Worm (Caenorhabditis elegans): ENCODE results near the gene T05B4.12.

T05B4.12 gene

ce11 chrV:4122415-4122814 lies 3.4 kb downstream of the T05B4.12 start, which contains the start of gene phat-5:
Gene phat-5, minus strand, starts transcription at chrV:4122515.
- TF ChIP-seq lin-38 (GFP tag; IDR thresholded peaks at IDR 0.05) = no peak
- TF ChIP-seq F26F4.8 (GFP tag; conservative IDR thresholded peaks at IDR 0.05) = no peak
- no peak for TF ChIP-seq ama-1 (optimal IDR thresholded peaks at IDR 0.05)
- TF ChIP-seq lim-7 (GFP tag; IDR thresholded peaks at IDR 0.05) = no peak
- no peak for TF ChIP-seq mxl-3 (GFP tag; optimal IDR thresholded peaks at IDR 0.05)
- no peak for TF ChIP-seq daf-16 (GFP tag; optimal IDR thresholded peaks at IDR 0.05)
- TF ChIP-seq daf-16 (tag; optimal IDR thresholded peaks at IDR 0.05) = no peak
- no peak for TF ChIP-seq lin-15B (tag; optimal IDR thresholded peaks at IDR 0.05)
- no peak for TF ChIP-seq spr-1 (tag; optimal IDR thresholded peaks at IDR 0.05)
- TF ChIP-seq T20F7.1 (GFP tag; optimal IDR thresholded peaks at IDR 0.05) = no peak
- TF ChIP-seq aly-2 (tag; optimal IDR thresholded peaks at IDR 0.05) = no peak
- TF ChIP-seq lsy-2 (tag; optimal IDR thresholded peaks at IDR 0.05) = no peak

DNA sequence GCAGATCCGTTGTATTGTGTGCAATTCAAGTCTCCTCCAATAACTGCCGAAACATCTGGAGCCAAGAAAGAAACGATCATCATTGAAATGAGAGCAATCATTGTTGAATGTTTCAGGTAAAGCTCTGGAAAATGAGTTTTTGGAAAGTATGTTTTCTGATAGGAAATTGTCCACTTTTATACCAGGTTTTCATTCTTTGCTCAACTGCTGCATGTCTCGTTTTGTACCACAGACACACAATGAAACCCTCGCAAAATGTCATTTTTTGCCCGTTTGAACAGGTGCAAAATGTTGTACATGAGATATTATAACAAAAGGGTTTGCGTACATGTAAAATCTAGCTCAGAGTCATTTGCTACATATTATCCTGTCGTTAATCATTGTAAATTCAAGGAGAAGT lies 5.2 kb downstream of the T05B4.12 start, which contains the start of gene T05B4.10:
TSS of gene T05B4.10 (minus strand) at position 101 of the 400 bp plus-strand sequence.
- TF ChIP-seq mdt-29 (GFP tag; IDR thresholded peaks at IDR 0.05) (no peak), fkh-10 (GFP tag; optimal IDR thresholded peaks at IDR 0.05) (no peak), hlh-11 (tag; optimal IDR thresholded peaks at IDR 0.05) (no peak), tra-1 (GFP tag; IDR thresholded peaks at IDR 0.05) (no peak), snpc-4 (tag; optimal IDR thresholded peaks at IDR 0.05) (no peak), zip-11 (GFP tag; IDR thresholded peaks at IDR 0.05) (no peak), ceh-32 (tag; optimal IDR thresholded peaks at IDR 0.05; ENCODE audit: poor library complexity) (no peak), dmd-8 (GFP tag; IDR thresholded peaks at IDR 0.05) (no peak), lin-38 (GFP tag; IDR thresholded peaks at IDR 0.05) (no peak), ZK546.5 (tag; optimal IDR thresholded peaks at IDR 0.05) (no peak), ces-1 (GFP tag; optimal IDR thresholded peaks at IDR 0.05) (no peak), rbr-2 (tag; optimal IDR thresholded peaks at IDR 0.05) (no peak), lir-3 (tag; optimal IDR thresholded peaks at IDR 0.05) (no peak), aly-2 (tag; optimal IDR thresholded peaks at IDR 0.05) (no peak), dmd-6 (GFP tag; IDR thresholded peaks at IDR 0.05) (no peak), mes-2 (tag; optimal IDR thresholded peaks at IDR 0.05; ENCODE audit: poor library complexity, severe bottlenecking) (no peak), duxl-1 (tag; optimal IDR thresholded peaks at IDR 0.05; ENCODE audit: poor library complexity) (no peak), ama-1 (optimal IDR thresholded peaks at IDR 0.05) (no peak), pha-4 (GFP tag; IDR thresholded peaks at IDR 0.05) (no peak), pha-4 (tag; optimal IDR thresholded peaks at IDR 0.05) (no peak), lin-39 (tag; optimal IDR thresholded peaks at IDR 0.05) (no peak)

ce11 chrV:4118332-4118731 lies 7.5 kb downstream of the T05B4.12 start, which contains the start of gene T05B4.9:
Gene T05B4.9, minus strand, starts transcription at chrV:4118432.
- TF ChIP-seq nhr-76 (tag; optimal IDR thresholded peaks at IDR 0.05) = no peak
- TF ChIP-seq ctbp-1 (GFP tag; IDR thresholded peaks at IDR 0.05) = no peak
- no peak for TF ChIP-seq mes-2 (tag; optimal IDR thresholded peaks at IDR 0.05; ENCODE audit: poor library complexity, severe bottlenecking)
- no peak for TF ChIP-seq nhr-11 (tag; optimal IDR thresholded peaks at IDR 0.05)
- TF ChIP-seq ZK337.2 (GFP tag; IDR thresholded peaks at IDR 0.05) = no peak
- no peak for TF ChIP-seq madf-9 (GFP tag; conservative IDR thresholded peaks at IDR 0.05)
- TF ChIP-seq nhr-25 (tag; optimal IDR thresholded peaks at IDR 0.05; ENCODE audit: borderline replicate concordance, insufficient read depth) = no peak
- TF ChIP-seq sdz-12 (GFP tag; optimal IDR thresholded peaks at IDR 0.05) = no peak
- TF ChIP-seq dmd-6 (GFP tag; IDR thresholded peaks at IDR 0.05) = no peak
- no peak for TF ChIP-seq pha-4 (GFP tag; IDR thresholded peaks at IDR 0.05)
- TF ChIP-seq pha-4 (tag; optimal IDR thresholded peaks at IDR 0.05) = no peak
- TF ChIP-seq hmg-1.1 (GFP tag; IDR thresholded peaks at IDR 0.05) = no peak
- TF ChIP-seq attf-4 (tag; optimal IDR thresholded peaks at IDR 0.05) = no peak
- no peak for TF ChIP-seq ces-1 (GFP tag; optimal IDR thresholded peaks at IDR 0.05)

Measured in whole organism, L4 larva.